Worm (Caenorhabditis elegans): ENCODE data around the gene gln-2.

gln-2 gene

ce11 chrIII:9973765-9974164 lies 29.1 kb upstream of the gln-2 start, which contains the start of gene R10E12.2:
R10E12.2 (minus strand) TSS chrIII:9973865.
- TF ChIP-seq ceh-13 (GFP tag; optimal IDR thresholded peaks at IDR 0.05) (no peak), tbx-11 (GFP tag; IDR thresholded peaks at IDR 0.05) (no peak), hmg-4 (GFP tag; optimal IDR thresholded peaks at IDR 0.05) (no peak), F13C5.2 (tag; optimal IDR thresholded peaks at IDR 0.05) (no peak), pes-1 (GFP tag; IDR thresholded peaks at IDR 0.05) (no peak), ets-7 (tag; optimal IDR thresholded peaks at IDR 0.05) (no peak), flt-1 (GFP tag; IDR thresholded peaks at IDR 0.05) (no peak)

DNA sequence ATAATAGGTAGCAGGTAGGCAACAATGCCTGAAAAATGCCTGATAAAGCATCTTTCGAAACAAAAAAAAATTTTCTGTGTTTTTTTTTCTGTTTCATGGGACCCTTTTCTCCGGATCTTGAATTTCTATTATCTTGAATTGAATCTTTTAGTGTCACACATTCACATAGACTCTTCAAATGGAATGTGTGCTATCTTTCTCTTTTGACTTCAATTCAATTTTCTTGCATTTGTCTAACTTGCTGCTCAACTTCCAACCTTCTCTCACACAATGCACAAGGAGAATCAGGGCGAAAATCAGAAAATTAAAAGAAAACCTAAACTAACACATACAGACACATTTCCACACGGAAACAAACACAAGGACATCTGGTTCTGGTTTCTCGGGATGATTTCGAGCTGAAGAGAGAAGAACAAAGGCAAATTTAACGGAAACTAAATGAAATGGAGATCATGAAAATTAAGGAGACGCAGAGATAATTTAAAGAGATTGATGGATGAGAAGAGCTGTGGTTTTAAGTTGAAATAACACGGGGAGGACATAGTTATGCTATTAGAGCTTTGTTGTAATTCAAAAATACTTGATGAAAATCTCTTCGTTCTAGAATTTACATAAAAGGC lies 27.7 kb upstream of the gln-2 start:
- TF ChIP-seq tra-4 (tag; optimal IDR thresholded peaks at IDR 0.05): no peak
- TF ChIP-seq tbx-37 (GFP tag; conservative IDR thresholded peaks at IDR 0.05): no peak
- TF ChIP-seq pes-1 (GFP tag; IDR thresholded peaks at IDR 0.05): no peak
- TF ChIP-seq sea-1 (GFP tag; conservative IDR thresholded peaks at IDR 0.05): no peak
- no peak for TF ChIP-seq ceh-36 (tag; optimal IDR thresholded peaks at IDR 0.05)
- no peak for TF ChIP-seq ceh-13 (GFP tag; optimal IDR thresholded peaks at IDR 0.05)

- TF ChIP-seq ets-7 (tag; optimal IDR thresholded peaks at IDR 0.05) (no peak), tra-4 (tag; optimal IDR thresholded peaks at IDR 0.05) (no peak), hmg-4 (GFP tag; optimal IDR thresholded peaks at IDR 0.05) (peak; percentile 43)
Observed at ce11 chrIII:9969371-9969770, 24.7 kb upstream of the gln-2 start.

DNA sequence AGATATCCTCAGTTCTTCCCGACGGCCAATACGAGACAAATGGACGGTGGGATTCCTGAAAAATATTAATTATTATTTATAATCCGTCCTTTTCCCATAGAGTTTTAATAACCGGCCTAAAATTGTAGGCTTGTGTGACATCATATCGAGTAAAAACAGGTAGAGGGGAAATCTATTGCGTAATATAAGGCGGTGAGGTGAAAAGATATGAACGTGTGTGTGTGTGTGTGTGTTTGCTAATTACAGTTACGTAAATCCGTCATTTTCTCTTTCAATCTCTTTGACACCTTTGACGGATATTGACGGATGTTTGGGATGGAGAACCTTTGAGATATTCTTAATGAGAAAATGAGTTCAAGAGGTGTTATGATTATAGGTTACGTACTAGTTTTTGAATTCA lies 20.8 kb upstream of the gln-2 start:
- TF ChIP-seq pes-1 (GFP tag; IDR thresholded peaks at IDR 0.05): 0 out of 2 replicates have a peak, but pooled peaks have one; percentile 15
- no peak for TF ChIP-seq aly-1 (tag; optimal IDR thresholded peaks at IDR 0.05)
- TF ChIP-seq ama-1 (optimal IDR thresholded peaks at IDR 0.05): no peak
- no peak for TF ChIP-seq scrt-1 (GFP tag; IDR thresholded peaks at IDR 0.05)
- TF ChIP-seq ceh-13 (GFP tag; optimal IDR thresholded peaks at IDR 0.05): no peak
- no peak for TF ChIP-seq tbx-37 (GFP tag; conservative IDR thresholded peaks at IDR 0.05)
- peak; percentile 58 for TF ChIP-seq ceh-36 (tag; optimal IDR thresholded peaks at IDR 0.05)

DNA sequence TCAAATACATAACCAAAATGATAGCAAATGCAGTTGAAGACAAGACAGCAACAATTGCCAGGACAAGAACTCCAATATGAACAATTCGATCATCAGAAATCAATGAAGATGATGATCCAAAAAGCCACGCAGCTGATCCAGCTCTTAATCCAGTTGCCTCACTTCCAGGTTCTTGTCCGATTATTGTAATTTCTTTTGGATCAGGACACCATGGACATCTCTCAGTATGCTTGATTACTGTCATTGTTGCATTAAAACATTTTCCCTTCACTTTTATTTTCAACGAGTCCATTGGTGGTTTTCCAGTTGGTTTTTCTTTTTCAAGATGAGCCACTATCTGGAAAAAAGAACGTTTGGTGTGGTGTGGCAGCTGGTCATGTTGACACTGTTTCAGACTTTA lies 19.8 kb upstream of the gln-2 start:
- TF ChIP-seq B0310.2 (tag; optimal IDR thresholded peaks at IDR 0.05) (no peak), ama-1 (optimal IDR thresholded peaks at IDR 0.05) (no peak), aly-1 (tag; optimal IDR thresholded peaks at IDR 0.05) (no peak), hmbx-1 (tag; optimal IDR thresholded peaks at IDR 0.05) (no peak), scrt-1 (GFP tag; IDR thresholded peaks at IDR 0.05) (no peak), hnd-1 (tag; optimal IDR thresholded peaks at IDR 0.05) (no peak), flt-1 (GFP tag; IDR thresholded peaks at IDR 0.05) (no peak), ceh-13 (GFP tag; optimal IDR thresholded peaks at IDR 0.05) (no peak), ets-7 (tag; optimal IDR thresholded peaks at IDR 0.05) (no peak), F13C5.2 (tag; optimal IDR thresholded peaks at IDR 0.05) (no peak), ceh-36 (tag; optimal IDR thresholded peaks at IDR 0.05) (no peak), tra-4 (tag; optimal IDR thresholded peaks at IDR 0.05) (no peak), tbx-37 (GFP tag; conservative IDR thresholded peaks at IDR 0.05) (no peak), tbx-11 (GFP tag; IDR thresholded peaks at IDR 0.05) (no peak), sea-1 (GFP tag; conservative IDR thresholded peaks at IDR 0.05) (no peak), hmg-4 (GFP tag; optimal IDR thresholded peaks at IDR 0.05) (no peak)

DNA sequence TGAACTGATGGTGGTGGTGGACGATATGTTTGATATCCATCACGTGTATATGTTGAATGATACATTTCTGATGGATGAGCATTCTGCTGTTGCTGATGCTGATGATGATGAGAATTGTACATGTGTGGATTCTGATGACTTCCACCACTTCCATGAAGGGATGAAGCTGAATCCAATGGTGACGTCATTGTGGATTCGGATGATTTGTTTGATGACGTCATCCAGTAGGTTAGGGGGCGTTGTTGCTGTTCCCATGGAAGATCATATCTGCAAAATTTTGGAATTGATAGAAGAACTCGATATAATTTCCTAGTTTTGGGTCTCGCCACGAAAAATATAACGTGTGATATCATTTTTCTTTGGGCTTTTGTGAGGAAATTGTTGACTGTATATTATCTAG lies 18.8 kb upstream of the gln-2 start:
- TF ChIP-seq hnd-1 (tag; optimal IDR thresholded peaks at IDR 0.05) (no peak), pes-1 (GFP tag; IDR thresholded peaks at IDR 0.05) (no peak), ceh-36 (tag; optimal IDR thresholded peaks at IDR 0.05) (no peak), B0310.2 (tag; optimal IDR thresholded peaks at IDR 0.05) (no peak), ets-7 (tag; optimal IDR thresholded peaks at IDR 0.05) (no peak), sea-1 (GFP tag; conservative IDR thresholded peaks at IDR 0.05) (no peak), aly-1 (tag; optimal IDR thresholded peaks at IDR 0.05) (no peak), flt-1 (GFP tag; IDR thresholded peaks at IDR 0.05) (no peak), ceh-13 (GFP tag; optimal IDR thresholded peaks at IDR 0.05) (no peak), ama-1 (optimal IDR thresholded peaks at IDR 0.05) (no peak), F13C5.2 (tag; optimal IDR thresholded peaks at IDR 0.05) (no peak), scrt-1 (GFP tag; IDR thresholded peaks at IDR 0.05) (no peak), tbx-37 (GFP tag; conservative IDR thresholded peaks at IDR 0.05) (no peak), hmg-4 (GFP tag; optimal IDR thresholded peaks at IDR 0.05) (no peak), hmbx-1 (tag; optimal IDR thresholded peaks at IDR 0.05) (no peak), tra-4 (tag; optimal IDR thresholded peaks at IDR 0.05) (no peak), tbx-11 (GFP tag; IDR thresholded peaks at IDR 0.05) (no peak)

DNA sequence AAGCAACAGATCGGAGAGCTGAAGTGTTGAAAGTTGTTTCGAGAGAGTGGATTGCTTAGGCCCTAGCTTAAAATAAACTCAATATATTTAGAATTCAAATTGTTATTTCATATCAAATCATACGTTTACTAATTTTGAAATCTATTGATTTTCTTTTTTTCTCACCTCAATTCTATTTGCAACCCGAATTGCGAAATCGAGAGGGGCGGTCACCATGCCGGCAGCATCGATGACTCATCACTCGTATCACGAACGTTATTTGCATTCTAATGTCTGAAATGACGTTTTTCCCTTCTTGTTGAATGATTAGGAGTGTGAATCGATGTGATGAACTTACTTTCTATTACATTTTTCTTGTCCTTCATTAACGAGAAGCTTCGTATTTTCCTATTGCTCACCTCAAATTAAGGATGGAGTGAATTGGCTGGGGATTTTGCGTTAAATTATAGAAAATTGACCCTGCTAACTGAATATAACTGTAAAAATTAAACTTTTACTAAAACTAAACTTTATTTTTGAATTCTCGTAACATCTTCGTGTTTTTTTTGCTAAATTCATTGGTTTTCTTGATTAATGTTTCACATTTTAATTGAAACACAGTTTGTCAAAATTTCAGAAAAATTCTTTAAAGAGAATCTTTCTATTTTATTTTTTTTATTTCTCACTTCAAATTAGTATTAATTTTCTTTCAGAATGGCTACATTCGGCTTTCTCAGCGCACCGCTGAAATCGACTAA lies 12.2 kb upstream of the gln-2 start, which contains the start of gene alx-1:
alx-1 (plus strand) TSS at position 687 of the 737 bp plus-strand sequence.
- TF ChIP-seq hnd-1 (tag; optimal IDR thresholded peaks at IDR 0.05) (no peak), sea-1 (GFP tag; conservative IDR thresholded peaks at IDR 0.05) (no peak), tra-4 (tag; optimal IDR thresholded peaks at IDR 0.05) (no peak), hmg-4 (GFP tag; optimal IDR thresholded peaks at IDR 0.05) (no peak), F13C5.2 (tag; optimal IDR thresholded peaks at IDR 0.05) (no peak), ceh-36 (tag; optimal IDR thresholded peaks at IDR 0.05) (no peak)

DNA sequence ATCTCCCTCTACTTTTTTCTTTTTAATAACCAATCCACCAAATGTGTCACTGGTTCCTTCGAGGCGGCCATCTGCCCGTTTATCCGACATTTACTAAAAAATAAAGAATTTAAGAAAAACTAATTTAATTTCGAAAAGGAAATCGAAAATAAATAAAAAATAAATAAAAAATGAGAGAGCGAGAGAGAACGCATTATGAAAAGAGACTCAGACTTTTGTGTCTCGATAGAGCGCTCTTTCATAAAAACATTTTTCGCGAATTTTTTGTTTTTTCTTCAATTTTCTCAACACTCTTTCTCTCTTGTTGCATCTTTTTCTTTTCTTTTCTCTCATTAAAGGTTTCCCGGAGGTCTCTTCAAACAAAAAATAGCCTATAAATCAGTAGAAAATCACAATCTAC lies 11.5 kb upstream of the gln-2 start, which contains the start of gene mog-1:
mog-1 (minus strand) TSS at position 93 of the 400 bp plus-strand sequence.
- TF ChIP-seq F13C5.2 (tag; optimal IDR thresholded peaks at IDR 0.05) (no peak), ceh-13 (GFP tag; optimal IDR thresholded peaks at IDR 0.05) (no peak), B0310.2 (tag; optimal IDR thresholded peaks at IDR 0.05) (no peak)

Measured in whole organism, early embryonic.